Worm (Caenorhabditis elegans): ENCODE measurements around the gene msp-50.

DNA sequence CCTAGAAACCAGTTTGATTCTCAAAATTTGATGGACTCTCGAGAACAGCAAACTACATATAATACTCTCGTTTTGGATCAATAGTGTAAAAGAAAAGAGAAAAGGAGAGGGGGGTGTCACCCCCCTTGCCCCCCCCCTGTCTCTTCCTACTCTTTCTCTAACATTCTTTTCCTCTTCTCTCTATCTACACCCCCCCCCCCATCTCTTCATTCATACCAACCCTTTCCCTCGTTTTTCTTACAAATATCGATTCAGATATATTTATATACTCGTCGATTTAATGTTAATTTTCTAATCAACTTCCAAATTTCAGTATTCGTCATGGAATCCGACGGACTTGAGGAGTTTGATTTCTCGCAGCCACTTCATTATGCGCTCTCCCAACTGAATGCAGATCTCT, 31.5 kb downstream of the msp-50 start, which contains the start of gene EGAP2.1:
- TF ChIP-seq lsy-2 (tag; optimal IDR thresholded peaks at IDR 0.05) (no peak), nhr-77 (tag; optimal IDR thresholded peaks at IDR 0.05) (no peak), ZK546.5 (tag; optimal IDR thresholded peaks at IDR 0.05) (no peak), snpc-4 (tag; optimal IDR thresholded peaks at IDR 0.05) (no peak), mdl-1 (tag; optimal IDR thresholded peaks at IDR 0.05) (no peak), nhr-11 (tag; optimal IDR thresholded peaks at IDR 0.05) (no peak), R02D3.7 (tag; optimal IDR thresholded peaks at IDR 0.05) (no peak), nhr-237 (tag; optimal IDR thresholded peaks at IDR 0.05) (no peak), unc-39 (tag; optimal IDR thresholded peaks at IDR 0.05) (no peak)
